Worm (Caenorhabditis elegans): ENCODE measurements around the gene C27A2.8.

DNA sequence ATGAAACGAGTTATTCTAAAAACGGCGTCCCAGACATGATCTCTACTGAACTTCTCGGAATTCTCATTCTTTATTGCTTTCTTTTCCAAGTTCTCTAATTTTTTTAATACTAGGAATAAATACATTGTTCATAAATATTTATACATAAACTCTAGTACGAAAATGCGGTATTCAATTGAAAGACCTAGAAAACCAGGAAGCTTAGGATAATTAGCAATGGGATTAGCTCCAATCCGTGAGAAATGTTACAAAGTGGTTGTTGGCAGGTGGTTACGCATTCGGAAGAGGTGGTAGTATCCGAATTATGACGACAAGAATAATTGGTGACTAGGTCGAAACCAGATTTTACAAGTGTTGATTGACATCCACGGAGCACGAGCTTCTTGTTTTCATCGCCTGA lies 876 bp downstream of the C27A2.8 start:
- TF ChIP-seq flt-1 (GFP tag; IDR thresholded peaks at IDR 0.05) (no peak), ztf-29 (GFP tag; IDR thresholded peaks at IDR 0.05) (no peak), ztf-23 (GFP tag; IDR thresholded peaks at IDR 0.05) (no peak), cog-1 (tag; optimal IDR thresholded peaks at IDR 0.05) (no peak), klf-2 (GFP tag; conservative IDR thresholded peaks at IDR 0.05) (no peak), tab-1 (GFP tag; IDR thresholded peaks at IDR 0.05) (no peak), T22C8.4 (GFP tag; IDR thresholded peaks at IDR 0.05) (no peak)
